Worm (Caenorhabditis elegans) whole organism, early embryonic: ENCODE data around the gene nuaf-3.
"Not testable (repeated sequence)": the region's sequence is repeated elsewhere in the genome, so short reads cannot be mapped to it uniquely, and the experiment has no call there.

Experiments used
- B0310.2 ChIP-seq: sonication (generic microtip); optimal IDR thresholded peaks from 2 replicates; lab custom pipeline; 2016; ENCODE audit warnings: mild to moderate bottlenecking, missing genetic modification characterization, missing compliant biosample characterization
- F13C5.2 ChIP-seq: sonication (generic microtip); optimal IDR thresholded peaks from 2 replicates; lab custom pipeline; 2017; ENCODE audit warnings: mild to moderate bottlenecking, missing genetic modification characterization, inconsistent platforms, missing compliant biosample characterization
- aly-1 ChIP-seq: sonication (generic microtip); optimal IDR thresholded peaks from 2 replicates; lab custom pipeline; 2016; ENCODE audit warnings: missing genetic modification characterization, missing compliant biosample characterization
- ama-1 ChIP-seq: fragments of 150-350 bp; optimal IDR thresholded peaks from 2 replicates; lab custom pipeline; 2014
- ceh-13 ChIP-seq: fragments of 200-800 bp; sonication (Bioruptor generic); optimal IDR thresholded peaks from 2 replicates; lab custom pipeline; 2018; ENCODE audit warnings: mild to moderate bottlenecking, missing genetic modification characterization, missing compliant biosample characterization
- ceh-36 ChIP-seq: sonication (generic microtip); optimal IDR thresholded peaks from 2 replicates; lab custom pipeline; 2016; ENCODE audit warnings: missing genetic modification characterization, inconsistent platforms, missing compliant biosample characterization
- ets-7 ChIP-seq: sonication (generic microtip); optimal IDR thresholded peaks from 2 replicates; lab custom pipeline; 2016; ENCODE audit warnings: missing genotype, missing genetic modification characterization, missing compliant biosample characterization
- flt-1 ChIP-seq: fragments of 200-800 bp; sonication (Bioruptor generic); IDR thresholded peaks from 2 replicates; pipeline ENCODE4 v1.3.6; 2022; ENCODE audit warnings: missing genetic modification characterization, missing compliant biosample characterization
- hmbx-1 ChIP-seq: sonication (generic microtip); optimal IDR thresholded peaks from 2 replicates; lab custom pipeline; 2016; ENCODE audit warnings: mild to moderate bottlenecking, missing genetic modification characterization, missing compliant biosample characterization
- hmg-4 ChIP-seq: fragments of 200-800 bp; sonication (Bioruptor generic); optimal IDR thresholded peaks from 2 replicates; lab custom pipeline; 2018; ENCODE audit warnings: mild to moderate bottlenecking, missing genetic modification characterization, missing compliant biosample characterization
- hnd-1 ChIP-seq: sonication (generic microtip); optimal IDR thresholded peaks from 2 replicates; lab custom pipeline; 2016; ENCODE audit warnings: missing genetic modification characterization, missing compliant biosample characterization
- pes-1 ChIP-seq: fragments of 200-800 bp; sonication (Bioruptor generic); IDR thresholded peaks from 2 replicates; pipeline ENCODE4 v1.3.6; 2022; ENCODE audit warnings: missing genetic modification reagents, missing genetic modification characterization, missing compliant biosample characterization
- scrt-1 ChIP-seq: fragments of 200-800 bp; sonication (Bioruptor generic); IDR thresholded peaks from 2 replicates; pipeline ENCODE4 v1.3.6; 2022; ENCODE audit warnings: missing genetic modification characterization, missing compliant biosample characterization
- sea-1 ChIP-seq: fragments of 200-800 bp; sonication (Bioruptor generic); conservative IDR thresholded peaks from 2 replicates; pipeline ENCODE4 v1.3.6; 2022; ENCODE audit warnings: missing genetic modification characterization, missing compliant biosample characterization
- tbx-11 ChIP-seq: fragments of 200-800 bp; sonication (Bioruptor generic); IDR thresholded peaks from 2 replicates; pipeline ENCODE4 v1.3.6; 2022; ENCODE audit warnings: missing genetic modification characterization, missing compliant biosample characterization
- tbx-37 ChIP-seq: fragments of 200-800 bp; sonication (Bioruptor generic); conservative IDR thresholded peaks from 2 replicates; pipeline ENCODE4 v1.3.6; 2022; ENCODE audit warnings: missing genetic modification reagents, missing genetic modification characterization, missing compliant biosample characterization
- tra-4 ChIP-seq: sonication (generic microtip); optimal IDR thresholded peaks from 2 replicates; lab custom pipeline; 2017; ENCODE audit warnings: missing genetic modification characterization, missing compliant biosample characterization

nuaf-3 gene

ce11 chrIV:11160707-11161106, 23.4 kb upstream of the nuaf-3 start, which contains the start of gene C08F8.15:
Gene C08F8.15 (minus strand): TSS chrIV:11160807.
- TF ChIP-seq flt-1 (GFP tag; lab: Robert Waterston, UW) (no peak), sea-1 (GFP tag; lab: Robert Waterston, UW) (no peak), ceh-36 (tag; lab: Kevin White, UChicago) (no peak), tbx-11 (GFP tag; lab: Robert Waterston, UW) (no peak), hmbx-1 (tag; lab: Kevin White, UChicago) (no peak), pes-1 (no peak)

- TF ChIP-seq tra-4 (no peak), hmbx-1 (tag; lab: Kevin White, UChicago) (no peak), tbx-11 (GFP tag; lab: Robert Waterston, UW) (no peak), ets-7 (no peak), scrt-1 (GFP tag; lab: Robert Waterston, UW) (no peak), aly-1 (tag; lab: Kevin White, UChicago) (no peak), pes-1 (no peak), tbx-37 (GFP tag; lab: Robert Waterston, UW) (no peak), sea-1 (GFP tag; lab: Robert Waterston, UW) (no peak), hnd-1 (no peak), flt-1 (GFP tag; lab: Robert Waterston, UW) (no peak), ceh-36 (tag; lab: Kevin White, UChicago) (no peak), ama-1 (lab: Kevin White, UChicago) (no peak), hmg-4 (GFP tag; lab: Kevin White, UChicago) (no peak)
Observed at ce11 chrIV:11162451-11162850, 21.6 kb upstream of the nuaf-3 start, which contains the start of gene fbxb-9. Gene fbxb-9 (minus strand): TSS chrIV:11162551.

ce11 chrIV:11164831-11165230, 19.3 kb upstream of the nuaf-3 start, which contains the start of gene C08F8.6:
Gene C08F8.6 (minus strand): TSS chrIV:11164931.
- no peak for TF ChIP-seq F13C5.2
- no peak for TF ChIP-seq aly-1 (tag; lab: Kevin White, UChicago)
- no peak for TF ChIP-seq pes-1
- no peak for TF ChIP-seq hmg-4 (GFP tag; lab: Kevin White, UChicago)
- no peak for TF ChIP-seq B0310.2
- no peak for TF ChIP-seq tbx-37 (GFP tag; lab: Robert Waterston, UW)
- TF ChIP-seq scrt-1 (GFP tag; lab: Robert Waterston, UW), result no peak

- TF ChIP-seq aly-1 (tag; lab: Kevin White, UChicago) (no peak), tbx-37 (GFP tag; lab: Robert Waterston, UW) (no peak), tbx-11 (GFP tag; lab: Robert Waterston, UW) (no peak), flt-1 (GFP tag; lab: Robert Waterston, UW) (no peak), ama-1 (lab: Kevin White, UChicago) (no peak), ceh-13 (no peak), B0310.2 (no peak), tra-4 (no peak), ceh-36 (tag; lab: Kevin White, UChicago) (no peak), sea-1 (GFP tag; lab: Robert Waterston, UW) (no peak), hnd-1 (no peak), hmg-4 (GFP tag; lab: Kevin White, UChicago) (no peak), ets-7 (no peak), F13C5.2 (no peak), hmbx-1 (tag; lab: Kevin White, UChicago) (no peak), scrt-1 (GFP tag; lab: Robert Waterston, UW) (no peak), pes-1 (no peak)
Observed at ce11 chrIV:11169652-11170051, 14.4 kb upstream of the nuaf-3 start, which contains the start of gene nhr-67. Gene nhr-67 (plus strand): TSS chrIV:11169748.

- TF ChIP-seq sea-1 (GFP tag; lab: Robert Waterston, UW) (no peak), ama-1 (lab: Kevin White, UChicago) (no peak), F13C5.2 (no peak), ceh-13 (no peak)
Observed at ce11 chrIV:11174772-11175171, 9.3 kb upstream of the nuaf-3 start.

ce11 chrIV:11176967-11177366, 7.1 kb upstream of the nuaf-3 start, which contains the start of gene rap-3:
Gene rap-3 (plus strand): TSS chrIV:11177267.
- no peak for TF ChIP-seq sea-1 (GFP tag; lab: Robert Waterston, UW)
- TF ChIP-seq aly-1 (tag; lab: Kevin White, UChicago), result no peak
- TF ChIP-seq hnd-1, result no peak
- TF ChIP-seq scrt-1 (GFP tag; lab: Robert Waterston, UW), result no peak
- TF ChIP-seq tbx-37 (GFP tag; lab: Robert Waterston, UW), result no peak

ce11 chrIV:11178495-11178894, 5.6 kb upstream of the nuaf-3 start, which contains the start of gene C08F8.9:
Gene C08F8.9 (minus strand): TSS chrIV:11178595.
- TF ChIP-seq ceh-13 (no peak), scrt-1 (GFP tag; lab: Robert Waterston, UW) (no peak), sea-1 (GFP tag; lab: Robert Waterston, UW) (no peak), flt-1 (GFP tag; lab: Robert Waterston, UW) (no peak)

- not testable (repeated sequence) for TF ChIP-seq hnd-1; sea-1 (GFP tag; lab: Robert Waterston, UW); hmbx-1 (tag; lab: Kevin White, UChicago)
Observed at ce11 chrIV:11179123-11179740, 4.9 kb upstream of the nuaf-3 start, which contains the start of gene cpt-2. Gene cpt-2 (plus strand): TSS chrIV:11179645.
